Worm (Caenorhabditis elegans): ENCODE data around the gene R08E3.3.
A peak's percentile ranks its signal among the peaks of the same experiment; 100 is the strongest.

Gene R08E3.3

DNA sequence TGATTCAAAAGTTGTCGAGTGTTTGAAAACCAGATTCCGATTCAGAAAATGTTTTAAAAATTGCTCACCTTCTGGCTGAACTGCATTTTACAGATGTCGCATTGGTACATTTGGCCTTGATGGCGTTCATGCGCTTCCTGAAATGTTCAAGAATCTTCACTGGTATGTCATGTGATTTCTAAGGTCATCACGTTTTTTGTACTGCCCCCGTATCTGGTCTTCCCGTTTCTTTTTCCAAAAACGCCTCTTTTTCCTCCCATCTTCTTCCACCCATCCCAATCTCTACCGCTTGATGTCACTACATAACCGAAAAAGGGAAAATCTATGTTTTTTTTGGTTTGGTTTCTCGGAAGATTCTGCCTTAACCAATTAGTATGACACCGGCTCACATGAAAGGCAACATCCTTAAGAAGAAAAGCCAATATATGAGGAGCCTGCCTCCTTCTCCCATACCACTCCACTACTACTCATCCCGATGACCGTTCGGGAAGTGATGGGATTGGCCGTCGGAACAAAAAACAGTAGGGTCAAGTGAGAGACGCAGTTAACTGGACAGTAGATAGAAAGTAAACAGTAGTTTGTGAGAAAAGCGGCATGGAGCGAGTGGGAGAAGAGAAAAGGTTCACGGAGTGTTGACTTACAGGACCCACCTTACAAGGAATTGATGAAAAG lies 8.5 kb upstream of the R08E3.3 start (continued):
- TF ChIP-seq D1046.2 (GFP tag; IDR thresholded peaks at IDR 0.05), result no peak
- peak; percentile 49 for TF ChIP-seq nhr-25 (tag; optimal IDR thresholded peaks at IDR 0.05; ENCODE audit: borderline replicate concordance, insufficient read depth)
- no peak for TF ChIP-seq ceh-32 (tag; optimal IDR thresholded peaks at IDR 0.05; ENCODE audit: poor library complexity)
- no peak for TF ChIP-seq ctbp-1 (GFP tag; IDR thresholded peaks at IDR 0.05)
- no peak for TF ChIP-seq gei-8 (GFP tag; optimal IDR thresholded peaks at IDR 0.05)
- peak; percentile 57 for TF ChIP-seq hlh-30 (tag; optimal IDR thresholded peaks at IDR 0.05; ENCODE audit: insufficient read depth)
- no peak for TF ChIP-seq madf-9 (GFP tag; conservative IDR thresholded peaks at IDR 0.05)
- no peak for TF ChIP-seq hif-1 (tag; optimal IDR thresholded peaks at IDR 0.05)
- TF ChIP-seq daf-19 (GFP tag; conservative IDR thresholded peaks at IDR 0.05), result no peak
- no peak for TF ChIP-seq lir-3 (tag; optimal IDR thresholded peaks at IDR 0.05)
- TF ChIP-seq cey-2 (tag; optimal IDR thresholded peaks at IDR 0.05; ENCODE audit: borderline replicate concordance, insufficient read depth), result no peak
- no peak for TF ChIP-seq lin-13 (GFP tag; optimal IDR thresholded peaks at IDR 0.05)
- TF ChIP-seq unc-62 (GFP tag; optimal IDR thresholded peaks at IDR 0.05 in 1 of 2), result peak in 1 of 2 experiments; percentile 75
- TF ChIP-seq unc-62 (tag; optimal IDR thresholded peaks at IDR 0.05), result no peak
- no peak for TF ChIP-seq lin-29 (GFP tag; IDR thresholded peaks at IDR 0.05)
- TF ChIP-seq mes-2 (tag; optimal IDR thresholded peaks at IDR 0.05; ENCODE audit: poor library complexity, severe bottlenecking), result no peak
- no peak for TF ChIP-seq mdl-1 (tag; optimal IDR thresholded peaks at IDR 0.05)
- TF ChIP-seq aha-1 (tag), result peak; percentile 92
- TF ChIP-seq ZK546.5 (tag; optimal IDR thresholded peaks at IDR 0.05), result no peak
- TF ChIP-seq snpc-1.2 (GFP tag; IDR thresholded peaks at IDR 0.05), result no peak
- TF ChIP-seq F26F4.8 (GFP tag; conservative IDR thresholded peaks at IDR 0.05), result no peak
- no peak for TF ChIP-seq hmg-1.1 (GFP tag; IDR thresholded peaks at IDR 0.05)
- TF ChIP-seq dmd-6 (GFP tag; IDR thresholded peaks at IDR 0.05), result no peak
- TF ChIP-seq jun-1 (tag; optimal IDR thresholded peaks at IDR 0.05), result no peak

DNA sequence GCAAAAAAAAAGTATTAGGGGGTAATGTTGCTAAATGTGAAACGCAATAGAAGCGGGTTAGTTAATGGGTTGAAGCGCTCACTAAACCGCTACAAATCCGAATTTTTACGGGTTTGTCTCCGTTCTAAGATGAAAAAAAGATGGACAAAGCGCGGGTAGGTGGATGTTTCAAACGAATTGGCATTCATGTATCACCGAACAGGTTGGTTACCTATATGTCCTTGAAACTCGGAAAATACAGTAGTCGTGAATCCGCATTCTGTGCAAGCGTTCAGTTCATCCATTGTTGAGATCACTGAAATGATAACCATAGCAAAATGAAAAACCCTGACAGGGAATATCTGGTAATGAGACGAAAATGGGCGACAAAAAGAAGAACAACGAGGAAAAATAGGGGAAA lies 7.2 kb upstream of the R08E3.3 start, which contains the start of gene ztf-16:
Gene ztf-16, minus strand, starts transcription at position 299 of the 400 bp plus-strand sequence.
- TF ChIP-seq tag-97 (GFP tag; IDR thresholded peaks at IDR 0.05) (no peak), unc-62 (GFP tag; optimal IDR thresholded peaks at IDR 0.05 in 1 of 2) (peak in 1 of 2 experiments; percentile 90), unc-62 (tag; optimal IDR thresholded peaks at IDR 0.05) (no peak)

DNA sequence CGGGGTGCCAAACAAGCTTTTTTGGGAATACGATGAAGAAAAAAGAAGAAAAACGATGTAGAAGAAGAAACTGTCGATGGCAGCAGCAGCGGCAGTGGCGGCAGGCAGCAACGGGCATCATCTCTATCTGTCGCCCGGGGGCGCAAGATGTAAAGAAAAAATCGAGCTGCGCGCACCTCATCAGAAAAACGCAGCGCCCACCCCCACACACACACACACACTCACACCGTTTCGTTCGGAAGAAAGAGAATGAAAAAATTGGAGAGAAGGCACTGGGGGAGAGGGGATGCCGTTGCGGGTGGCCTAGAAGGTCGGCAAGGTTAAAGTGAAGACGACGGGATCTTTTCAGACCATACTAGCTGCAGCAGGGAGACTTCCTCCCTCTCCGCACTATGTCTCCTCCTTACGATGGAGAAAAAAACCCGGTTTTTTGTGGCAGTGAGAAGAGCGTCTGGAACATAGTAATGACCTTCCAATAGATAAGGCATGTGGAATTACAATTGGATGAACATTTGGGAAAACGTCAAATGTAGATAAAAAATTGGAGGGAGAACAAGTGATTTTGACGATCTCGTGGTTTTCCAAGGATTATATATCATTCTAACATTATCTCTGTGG lies 5.2 kb upstream of the R08E3.3 start:
- TF ChIP-seq mep-1 (tag; optimal IDR thresholded peaks at IDR 0.05) (peak; percentile 17), nhr-102 (tag; optimal IDR thresholded peaks at IDR 0.05) (no peak), nhr-76 (tag; optimal IDR thresholded peaks at IDR 0.05) (no peak), aly-2 (tag; optimal IDR thresholded peaks at IDR 0.05) (no peak), lir-3 (tag; optimal IDR thresholded peaks at IDR 0.05) (no peak), zfp-3 (GFP tag; conservative IDR thresholded peaks at IDR 0.05) (no peak), aha-1 (tag) (no peak), spr-1 (tag; optimal IDR thresholded peaks at IDR 0.05) (no peak), dmd-9 (GFP tag; IDR thresholded peaks at IDR 0.05) (no peak), nhr-111 (GFP tag; optimal IDR thresholded peaks at IDR 0.05) (no peak), ceh-20 (GFP tag; IDR thresholded peaks at IDR 0.05) (no peak), unc-130 (GFP tag; optimal IDR thresholded peaks at IDR 0.05) (no peak), dmd-6 (GFP tag; IDR thresholded peaks at IDR 0.05) (no peak), nhr-41 (GFP tag; IDR thresholded peaks at IDR 0.05) (no peak), nhr-25 (tag; optimal IDR thresholded peaks at IDR 0.05; ENCODE audit: borderline replicate concordance, insufficient read depth) (peak; percentile 12), T20F7.1 (GFP tag; optimal IDR thresholded peaks at IDR 0.05) (no peak), set-16 (GFP tag; IDR thresholded peaks at IDR 0.05) (peak; percentile 63; the same call in 1 of the 2 replicates), nhr-28 (tag; optimal IDR thresholded peaks at IDR 0.05) (no peak), lin-1 (GFP tag; IDR thresholded peaks at IDR 0.05) (no peak)

Measured in whole organism, L4 larva.